Worm (Caenorhabditis elegans) whole organism, L4 larva: Measurements from ENCODE around the gene hrg-5.

Experiments used
- aha-1 ChIP-seq: fragments of 150-350 bp; peaks from one replicate; lab custom pipeline; 2014; ENCODE audit warnings: missing biosample characterization, missing genetic modification characterization
- ceh-32 ChIP-seq: sonication (generic microtip); optimal IDR thresholded peaks from 2 replicates; lab custom pipeline; 2016; ENCODE audit warnings: mild to moderate bottlenecking, missing genetic modification characterization, missing compliant biosample characterization; ENCODE audit not compliant: poor library complexity
- ceh-62 ChIP-seq: sonication (generic microtip); optimal IDR thresholded peaks from 2 replicates; lab custom pipeline; 2017; ENCODE audit warnings: missing biosample characterization, missing genetic modification characterization
- fos-1 ChIP-seq: fragments of 150-350 bp; optimal IDR thresholded peaks from 2 replicates; lab custom pipeline; 2014; ENCODE audit warnings: missing biosample characterization, missing genetic modification characterization
- hif-1 ChIP-seq, 2 experiments: sonication (generic microtip); optimal IDR thresholded peaks; 2 replicates each; lab custom pipeline; 2016 to 2017; ENCODE audit warnings: missing compliant biosample characterization in 2 of 2, missing genetic modification characterization in 2 of 2, missing genetic modification reagents in 2 of 2, missing genotype in 2 of 2, mild to moderate bottlenecking in 1 of 2
- lim-7 ChIP-seq: fragments of 200-800 bp; sonication (Bioruptor generic); IDR thresholded peaks from 2 replicates; pipeline ENCODE4 v1.3.6; 2022; ENCODE audit warnings: missing genetic modification characterization, missing compliant biosample characterization
- lin-1 ChIP-seq: fragments of 200-800 bp; sonication (Bioruptor generic); IDR thresholded peaks from 2 replicates; pipeline ENCODE4 v1.3.6; 2022; ENCODE audit warnings: missing genetic modification reagents, missing genetic modification characterization, missing compliant biosample characterization
- snpc-4 ChIP-seq: fragments of 150-350 bp; optimal IDR thresholded peaks from 2 replicates; lab custom pipeline; 2014; ENCODE audit warnings: missing biosample characterization, missing genetic modification characterization
- ztf-11 ChIP-seq: fragments of 150-350 bp; optimal IDR thresholded peaks from 2 replicates; lab custom pipeline; 2014; ENCODE audit warnings: missing biosample characterization, missing genetic modification characterization

- no peak for TF ChIP-seq ztf-11 (tag; lab: Kevin White, UChicago)
- no peak for TF ChIP-seq ceh-32 (tag; lab: Kevin White, UChicago)
- TF ChIP-seq ceh-62, result no peak
- TF ChIP-seq lim-7, result no peak
- no peak for TF ChIP-seq lin-1 (GFP tag; lab: Robert Waterston, UW)
- no peak for TF ChIP-seq hif-1 (tag; optimal IDR thresholded peaks at IDR 0.05; lab: Kevin White, UChicago)
- TF ChIP-seq aha-1 (tag; lab: Kevin White, UChicago), result no peak
- TF ChIP-seq snpc-4 (tag; lab: Kevin White, UChicago), result no peak
- no peak for TF ChIP-seq fos-1
Observed at ce11 chrIV:11008996-11009395, 20.2 kb downstream of the hrg-5 start, which contains the start of gene F13H10.6.
